Fruit fly (Drosophila melanogaster): Measurements from ENCODE around the gene CG14323.
A peak's percentile ranks its signal among the peaks of the same experiment; 100 is the strongest.

The CG14323 gene

dm6 chr3R:17622062-17622766, at the start of gene CG14323:
TSS of gene CG14323 (minus strand) at chr3R:17622112.
- TF ChIP-seq CG17801 (GFP tag; optimal IDR thresholded peaks at IDR 0.05; ENCODE audit: partially characterized antibody), result no peak

dm6 chr3R:17670857-17671336, 49.0 kb upstream of the CG14323 start, which contains the start of the genes CG7523 and Mps1:
TSS of gene CG7523 (minus strand) at chr3R:17670895.
TSS of gene Mps1 (plus strand) at chr3R:17671271.
- TF ChIP-seq CG17801 (GFP tag; optimal IDR thresholded peaks at IDR 0.05; ENCODE audit: partially characterized antibody), result no peak

- TF ChIP-seq CG17801 (GFP tag; optimal IDR thresholded peaks at IDR 0.05; ENCODE audit: partially characterized antibody), result no peak
Measured at dm6 chr3R:17670202-17670856, 48.4 kb upstream of the CG14323 start.

dm6 chr3R:17667987-17668386, 46.1 kb upstream of the CG14323 start:
- TF ChIP-seq CG17801 (GFP tag; optimal IDR thresholded peaks at IDR 0.05; ENCODE audit: partially characterized antibody), result no peak

dm6 chr3R:17667279-17667678, 45.4 kb upstream of the CG14323 start, which contains the start of gene CG45045:
TSS of gene CG45045 (plus strand) at chr3R:17667572.
- TF ChIP-seq CG17801 (GFP tag; optimal IDR thresholded peaks at IDR 0.05; ENCODE audit: partially characterized antibody), result no peak

- TF ChIP-seq CG17801 (GFP tag; optimal IDR thresholded peaks at IDR 0.05; ENCODE audit: partially characterized antibody), result no peak
Measured at dm6 chr3R:17666797-17667156, 44.9 kb upstream of the CG14323 start.

- no peak for TF ChIP-seq CG17801 (GFP tag; optimal IDR thresholded peaks at IDR 0.05; ENCODE audit: partially characterized antibody)
Measured at dm6 chr3R:17666061-17666796, 44.3 kb upstream of the CG14323 start.

- TF ChIP-seq CG17801 (GFP tag; optimal IDR thresholded peaks at IDR 0.05; ENCODE audit: partially characterized antibody), result no peak
Measured at dm6 chr3R:17656923-17657322, 35.0 kb upstream of the CG14323 start.

dm6 chr3R:17655040-17655439, 33.1 kb upstream of the CG14323 start:
- no peak for TF ChIP-seq CG17801 (GFP tag; optimal IDR thresholded peaks at IDR 0.05; ENCODE audit: partially characterized antibody)

dm6 chr3R:17653879-17654278, 32.0 kb upstream of the CG14323 start:
- no peak for TF ChIP-seq CG17801 (GFP tag; optimal IDR thresholded peaks at IDR 0.05; ENCODE audit: partially characterized antibody)

- TF ChIP-seq CG17801 (GFP tag; optimal IDR thresholded peaks at IDR 0.05; ENCODE audit: partially characterized antibody), result no peak
Measured at dm6 chr3R:17647444-17647843, 25.5 kb upstream of the CG14323 start, which contains the start of gene CG14322. TSS of gene CG14322 (plus strand) at chr3R:17647679.

- TF ChIP-seq CG17801 (GFP tag; optimal IDR thresholded peaks at IDR 0.05; ENCODE audit: partially characterized antibody), result no peak
Measured at dm6 chr3R:17646102-17647050, 24.5 kb upstream of the CG14323 start.

dm6 chr3R:17645239-17645638, 23.3 kb upstream of the CG14323 start:
- TF ChIP-seq CG17801 (GFP tag; optimal IDR thresholded peaks at IDR 0.05; ENCODE audit: partially characterized antibody), result peak; percentile 28

dm6 chr3R:17644019-17644418, 22.1 kb upstream of the CG14323 start:
- no peak for TF ChIP-seq CG17801 (GFP tag; optimal IDR thresholded peaks at IDR 0.05; ENCODE audit: partially characterized antibody)
